Fruit fly (Drosophila melanogaster) whole organism, wandering third instar larva: ENCODE results near the gene CG7453.

Source experiments
- Mio ChIP-seq: sonication (Bioruptor generic); optimal IDR thresholded peaks from 2 replicates; lab custom pipeline; 2016; ENCODE audit warnings: missing biosample characterization, missing genetic modification characterization
- Rel ChIP-seq, 2 experiments: fragments of 200-800 bp; sonication (Bioruptor generic) in 1 of 2; optimal IDR thresholded peaks; 2 replicates in 1 of 2; 3 replicates in 1 of 2; lab custom pipeline; 2016 to 2019; ENCODE audit warnings: mild to moderate bottlenecking in 2 of 2, missing biosample characterization in 2 of 2, missing genetic modification characterization in 2 of 2, moderate library complexity in 1 of 2
- br ChIP-seq: fragments of 200-800 bp; sonication (Bioruptor generic); optimal IDR thresholded peaks from 2 replicates; lab custom pipeline; 2016; ENCODE audit warnings: missing biosample characterization, missing genetic modification characterization
- lola ChIP-seq: fragments of >200 bp; optimal IDR thresholded peaks from 2 replicates; lab custom pipeline; 2017; ENCODE audit warnings: missing biosample characterization, missing genetic modification characterization
- usp ChIP-seq: fragments of >200 bp; optimal IDR thresholded peaks from 2 replicates; lab custom pipeline; 2017; ENCODE audit warnings: missing biosample characterization, missing genetic modification characterization

DNA sequence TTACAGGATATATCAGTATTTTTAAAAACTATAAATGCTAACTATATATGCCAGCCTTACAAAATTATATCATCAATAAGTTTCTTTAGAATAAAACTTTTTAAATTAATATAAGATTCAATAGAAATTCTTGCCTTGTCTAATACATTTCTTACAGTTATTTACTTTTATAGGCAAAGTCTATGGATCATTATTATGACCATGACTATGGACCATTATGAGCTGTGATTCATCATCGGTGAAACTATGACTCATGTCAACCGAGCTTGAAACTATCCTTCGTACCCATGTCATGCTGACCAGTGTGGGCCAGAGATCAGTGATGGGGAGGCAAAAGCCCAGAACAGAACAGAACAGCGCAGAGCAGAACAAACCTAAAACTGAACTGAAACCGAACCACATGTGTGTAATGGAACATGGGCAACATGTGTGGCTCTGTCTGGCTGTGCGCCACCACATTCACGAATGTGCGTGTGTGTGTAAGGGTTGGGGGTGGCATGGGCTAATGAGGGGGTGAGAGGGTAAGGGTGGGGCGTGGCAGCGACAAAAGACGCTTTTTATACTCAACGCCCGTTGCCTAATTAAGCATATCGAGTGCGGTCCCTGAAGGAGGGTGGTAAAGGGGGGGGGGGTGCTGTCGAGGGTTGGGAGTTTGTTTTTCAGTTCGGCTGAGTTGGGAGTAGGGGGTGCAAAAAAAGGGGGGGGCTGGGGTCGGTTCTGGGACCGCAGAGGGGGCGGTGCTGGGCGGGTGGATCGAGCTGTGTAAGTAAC is 21.3 kb upstream of the CG7453 start:
- no peak for TF ChIP-seq br (GFP tag; lab: Kevin White, UChicago)
- TF ChIP-seq Mio (GFP tag; lab: Kevin White, UChicago): no peak
- TF ChIP-seq lola (GFP tag; lab: Kevin White, UChicago): no peak
- no peak for TF ChIP-seq Rel (GFP tag; optimal IDR thresholded peaks at IDR 0.05; lab: Kevin White, UChicago)
- no peak for TF ChIP-seq Rel (tag; optimal IDR thresholded peaks at IDR 0.05; lab: Kevin White, UChicago)
- TF ChIP-seq usp (GFP tag; lab: Kevin White, UChicago): no peak
